Worm (Caenorhabditis elegans): ENCODE data around the gene unc-10.

ce11 chrX:7326967-7327651 is 47.0 kb upstream of the unc-10 start, which contains the start of gene sng-1:
- TF ChIP-seq ama-1 (optimal IDR thresholded peaks at IDR 0.05) (no peak), hmg-4 (GFP tag; optimal IDR thresholded peaks at IDR 0.05) (no peak), tbx-11 (GFP tag; IDR thresholded peaks at IDR 0.05) (no peak), F13C5.2 (tag; optimal IDR thresholded peaks at IDR 0.05) (no peak), ceh-13 (GFP tag; optimal IDR thresholded peaks at IDR 0.05) (no peak), aly-1 (tag; optimal IDR thresholded peaks at IDR 0.05) (no peak), tbx-37 (GFP tag; conservative IDR thresholded peaks at IDR 0.05) (no peak), hmbx-1 (tag; optimal IDR thresholded peaks at IDR 0.05) (no peak), flt-1 (GFP tag; IDR thresholded peaks at IDR 0.05) (no peak), ets-7 (tag; optimal IDR thresholded peaks at IDR 0.05) (no peak), tra-4 (tag; optimal IDR thresholded peaks at IDR 0.05) (no peak)

All from whole organism, early embryonic.